Worm (Caenorhabditis elegans) whole organism, late embryonic: ENCODE measurements around the gene R02D5.7.

ENCODE experiments used
- C38D4.7 ChIP-seq: fragments of 200-800 bp; sonication (Bioruptor generic); optimal IDR thresholded peaks from 2 replicates; lab custom pipeline; 2018; ENCODE audit warnings: mild to moderate bottlenecking, missing genetic modification characterization, moderate library complexity, missing compliant biosample characterization
- K02D7.2 ChIP-seq: sonication (generic microtip); optimal IDR thresholded peaks from 2 replicates; lab custom pipeline; 2017; ENCODE audit warnings: mild to moderate bottlenecking, missing genetic modification characterization, missing compliant biosample characterization
- K09A11.1 ChIP-seq: sonication (generic microtip); optimal IDR thresholded peaks from 2 replicates; lab custom pipeline; 2017; ENCODE audit warnings: antibody characterized with exemption, mild to moderate bottlenecking, missing genetic modification characterization, missing compliant biosample characterization; ENCODE audit not compliant: insufficient read depth
- T23F11.4 ChIP-seq: fragments of 200-800 bp; sonication (Bioruptor generic); optimal IDR thresholded peaks from 2 replicates; lab custom pipeline; 2018; ENCODE audit warnings: mild to moderate bottlenecking, missing genetic modification characterization, missing compliant biosample characterization
- Y22D7AL.16 ChIP-seq: sonication (generic microtip); optimal IDR thresholded peaks from 2 replicates; lab custom pipeline; 2016; ENCODE audit warnings: missing genetic modification characterization, missing compliant biosample characterization
- ahr-1 ChIP-seq: sonication (generic microtip); optimal IDR thresholded peaks from 2 replicates; lab custom pipeline; 2016; ENCODE audit warnings: missing genetic modification characterization, missing compliant biosample characterization
- ama-1 ChIP-seq: fragments of 150-350 bp; optimal IDR thresholded peaks from 2 replicates; lab custom pipeline; 2014
- ceh-14 ChIP-seq: sonication (generic microtip); optimal IDR thresholded peaks from 2 replicates; lab custom pipeline; 2016; ENCODE audit warnings: missing genotype, missing genetic modification characterization, missing compliant biosample characterization
- ceh-18 ChIP-seq: sonication (generic microtip); optimal IDR thresholded peaks from 2 replicates; lab custom pipeline; 2016; ENCODE audit warnings: missing genetic modification characterization, missing compliant biosample characterization
- ceh-19 ChIP-seq: fragments of 200-800 bp; sonication (Bioruptor generic); optimal IDR thresholded peaks from 2 replicates; lab custom pipeline; 2018; ENCODE audit warnings: mild to moderate bottlenecking, missing genetic modification characterization, missing compliant biosample characterization
- ceh-22 ChIP-seq: sonication (generic microtip); optimal IDR thresholded peaks from 2 replicates; lab custom pipeline; 2017; ENCODE audit warnings: missing biosample characterization, missing genetic modification characterization
- ceh-24 ChIP-seq: sonication (generic microtip); optimal IDR thresholded peaks from 2 replicates; lab custom pipeline; 2016; ENCODE audit warnings: mild to moderate bottlenecking, missing genetic modification characterization, missing compliant biosample characterization
- ceh-30 ChIP-seq: fragments of 150-350 bp; optimal IDR thresholded peaks from 2 replicates; lab custom pipeline; 2014; ENCODE audit warnings: missing biosample characterization, missing genetic modification characterization
- ceh-34 ChIP-seq: sonication (generic microtip); optimal IDR thresholded peaks from 2 replicates; lab custom pipeline; 2016; ENCODE audit warnings: mild to moderate bottlenecking, missing genetic modification characterization, missing compliant biosample characterization
- ceh-48 ChIP-seq: sonication (generic microtip); optimal IDR thresholded peaks from 2 replicates; lab custom pipeline; 2016; ENCODE audit warnings: missing genetic modification characterization, inconsistent platforms, missing compliant biosample characterization
- ceh-9 ChIP-seq: sonication (generic microtip); optimal IDR thresholded peaks from 2 replicates; lab custom pipeline; 2016; ENCODE audit warnings: mild to moderate bottlenecking, missing genetic modification characterization, inconsistent platforms, missing compliant biosample characterization
- che-1 ChIP-seq: sonication (generic microtip); optimal IDR thresholded peaks from 2 replicates; lab custom pipeline; 2016; ENCODE audit warnings: mild to moderate bottlenecking, missing genetic modification characterization, missing compliant biosample characterization
- dve-1 ChIP-seq: sonication (generic microtip); optimal IDR thresholded peaks from 2 replicates; lab custom pipeline; 2017; ENCODE audit warnings: antibody characterized with exemption, mild to moderate bottlenecking, missing genetic modification characterization, missing compliant biosample characterization
- elt-2 ChIP-seq: sonication (generic microtip); optimal IDR thresholded peaks from 2 replicates; lab custom pipeline; 2016; ENCODE audit warnings: missing genetic modification reagents, missing genetic modification characterization, missing compliant biosample characterization
- fax-1 ChIP-seq: sonication (generic microtip); optimal IDR thresholded peaks from 2 replicates; lab custom pipeline; 2016; ENCODE audit warnings: missing genotype, missing genetic modification characterization, missing compliant biosample characterization
- fkh-10 ChIP-seq: fragments of 150-350 bp; optimal IDR thresholded peaks from 2 replicates; lab custom pipeline; 2014; ENCODE audit warnings: missing biosample characterization, missing genetic modification reagents, missing genetic modification characterization
- fkh-6 ChIP-seq: sonication (generic microtip); optimal IDR thresholded peaks from 2 replicates; lab custom pipeline; 2016; ENCODE audit warnings: missing genetic modification characterization, missing compliant biosample characterization
- gmeb-2 ChIP-seq: sonication (generic microtip); optimal IDR thresholded peaks from 2 replicates; lab custom pipeline; 2016; ENCODE audit warnings: missing genetic modification characterization, inconsistent platforms, missing compliant biosample characterization
- hlh-13 ChIP-seq: fragments of 200-800 bp; sonication (Bioruptor generic); optimal IDR thresholded peaks from 2 replicates; lab custom pipeline; 2018; ENCODE audit warnings: mild to moderate bottlenecking, missing genetic modification characterization, missing compliant biosample characterization
- hlh-15 ChIP-seq: sonication (generic microtip); optimal IDR thresholded peaks from 2 replicates; lab custom pipeline; 2016; ENCODE audit warnings: missing genetic modification characterization, missing compliant biosample characterization
- hlh-30 ChIP-seq: sonication (generic microtip); optimal IDR thresholded peaks from 2 replicates; lab custom pipeline; 2017; ENCODE audit warnings: antibody characterized with exemption, missing genetic modification characterization, missing compliant biosample characterization; ENCODE audit not compliant: insufficient read depth
- hlh-6 ChIP-seq: sonication (generic microtip); optimal IDR thresholded peaks from 2 replicates; lab custom pipeline; 2016; ENCODE audit warnings: missing genotype, missing genetic modification characterization, missing compliant biosample characterization
- hlh-8 ChIP-seq: sonication (generic microtip); optimal IDR thresholded peaks from 2 replicates; lab custom pipeline; 2016; ENCODE audit warnings: missing genotype, missing genetic modification characterization, missing compliant biosample characterization
- lim-6 ChIP-seq: sonication (generic microtip); optimal IDR thresholded peaks from 2 replicates; lab custom pipeline; 2016; ENCODE audit warnings: missing genetic modification characterization, missing compliant biosample characterization
- madf-2 ChIP-seq: sonication (generic microtip); optimal IDR thresholded peaks from 2 replicates; lab custom pipeline; 2017; ENCODE audit warnings: missing genetic modification characterization, missing compliant biosample characterization
- nhr-11 ChIP-seq: fragments of 150-350 bp; optimal IDR thresholded peaks from 2 replicates; lab custom pipeline; 2014; ENCODE audit warnings: missing biosample characterization, missing genetic modification characterization
- nhr-232 ChIP-seq: sonication (generic microtip); optimal IDR thresholded peaks from 2 replicates; lab custom pipeline; 2016; ENCODE audit warnings: missing genetic modification characterization, missing compliant biosample characterization
- npax-4 ChIP-seq: sonication (generic microtip); optimal IDR thresholded peaks from 2 replicates; lab custom pipeline; 2016; ENCODE audit warnings: missing genetic modification characterization, missing compliant biosample characterization
- pat-9 ChIP-seq: fragments of 200-800 bp; sonication (Bioruptor generic); optimal IDR thresholded peaks from 2 replicates; lab custom pipeline; 2018; ENCODE audit warnings: mild to moderate bottlenecking, missing genetic modification characterization, moderate library complexity, missing compliant biosample characterization
- pha-2 ChIP-seq: sonication (generic microtip); optimal IDR thresholded peaks from 2 replicates; lab custom pipeline; 2017; ENCODE audit warnings: mild to moderate bottlenecking, missing genetic modification characterization, missing compliant biosample characterization
- pqm-1 ChIP-seq: sonication (generic microtip); optimal IDR thresholded peaks from 2 replicates; lab custom pipeline; 2016; ENCODE audit warnings: missing genetic modification characterization, missing compliant biosample characterization
- sdc-2 ChIP-seq: sonication (generic microtip); optimal IDR thresholded peaks from 2 replicates; lab custom pipeline; 2016; ENCODE audit warnings: missing genotype, missing genetic modification characterization, missing compliant biosample characterization
- sox-4 ChIP-seq: sonication (generic microtip); optimal IDR thresholded peaks from 2 replicates; lab custom pipeline; 2017; ENCODE audit warnings: mild to moderate bottlenecking, missing genetic modification characterization, inconsistent platforms, missing compliant biosample characterization
- syd-9 ChIP-seq: sonication (generic microtip); optimal IDR thresholded peaks from 2 replicates; lab custom pipeline; 2016; ENCODE audit warnings: mild to moderate bottlenecking, missing genetic modification characterization, moderate library complexity, missing compliant biosample characterization
- tbx-2 ChIP-seq: sonication (generic microtip); optimal IDR thresholded peaks from 2 replicates; lab custom pipeline; 2016; ENCODE audit warnings: missing genetic modification characterization, missing compliant biosample characterization
- unc-3 ChIP-seq, 2 experiments: fragments of 200-800 bp in 1 of 2; sonication (Bioruptor generic) in 1 of 2; sonication (generic microtip) in 1 of 2; conservative IDR thresholded peaks in 1 of 2; optimal IDR thresholded peaks in 1 of 2; 2 replicates each; pipeline versions ENCODE4 v1.3.6 to Lab custom; 2016 to 2022; ENCODE audit warnings: missing compliant biosample characterization in 2 of 2, missing genetic modification characterization in 2 of 2, missing genetic modification reagents in 1 of 2
- unc-42 ChIP-seq: sonication (generic microtip); optimal IDR thresholded peaks from 2 replicates; lab custom pipeline; 2016; ENCODE audit warnings: missing genotype, missing genetic modification characterization, missing compliant biosample characterization
- zip-5 ChIP-seq: sonication (generic microtip); optimal IDR thresholded peaks from 2 replicates; lab custom pipeline; 2016; ENCODE audit warnings: missing genetic modification characterization, missing compliant biosample characterization
- ztf-16 ChIP-seq: sonication (generic microtip); optimal IDR thresholded peaks from 2 replicates; lab custom pipeline; 2017; ENCODE audit warnings: missing genetic modification characterization, missing compliant biosample characterization

R02D5.7 gene

DNA sequence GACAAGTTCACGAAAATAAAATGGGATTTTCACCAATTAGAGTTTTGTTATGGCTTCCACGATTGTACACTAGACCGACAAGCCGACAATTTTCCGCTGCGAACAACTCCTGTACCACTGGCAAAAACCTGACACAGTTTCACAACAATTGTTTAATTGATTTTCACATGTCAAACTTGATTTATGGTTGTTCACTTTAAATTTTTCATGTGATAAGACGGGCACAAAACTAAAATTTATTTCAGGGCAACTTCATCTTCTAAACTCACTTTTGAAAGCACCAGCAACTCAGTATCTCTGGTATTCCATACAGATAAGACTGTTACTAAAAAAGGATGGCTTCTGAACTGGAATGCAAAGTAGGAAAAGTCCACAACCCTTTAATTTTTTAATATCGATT, at the start of gene R02D5.7:
Gene R02D5.7, minus strand, starts transcription at position 101 of the 400 bp plus-strand sequence.
- TF ChIP-seq fkh-10 (GFP tag; lab: Kevin White, UChicago) = no peak
- TF ChIP-seq ceh-18 = no peak
- TF ChIP-seq lim-6 (tag; lab: Kevin White, UChicago) = no peak
- no peak for TF ChIP-seq hlh-15 (tag; lab: Kevin White, UChicago)
- TF ChIP-seq hlh-6 (tag; lab: Kevin White, UChicago) = no peak
- TF ChIP-seq pqm-1 (tag; lab: Kevin White, UChicago) = no peak
- no peak for TF ChIP-seq ceh-24 (tag; lab: Kevin White, UChicago)
- no peak for TF ChIP-seq hlh-8
- no peak for TF ChIP-seq ceh-9
- TF ChIP-seq elt-2 (tag; lab: Kevin White, UChicago) = no peak
- no peak for TF ChIP-seq fkh-6
- TF ChIP-seq fax-1 (tag; lab: Kevin White, UChicago) = no peak
- no peak for TF ChIP-seq ama-1 (lab: Kevin White, UChicago)
- no peak for TF ChIP-seq ahr-1
- TF ChIP-seq, all 69 proteins: peak for 0

DNA sequence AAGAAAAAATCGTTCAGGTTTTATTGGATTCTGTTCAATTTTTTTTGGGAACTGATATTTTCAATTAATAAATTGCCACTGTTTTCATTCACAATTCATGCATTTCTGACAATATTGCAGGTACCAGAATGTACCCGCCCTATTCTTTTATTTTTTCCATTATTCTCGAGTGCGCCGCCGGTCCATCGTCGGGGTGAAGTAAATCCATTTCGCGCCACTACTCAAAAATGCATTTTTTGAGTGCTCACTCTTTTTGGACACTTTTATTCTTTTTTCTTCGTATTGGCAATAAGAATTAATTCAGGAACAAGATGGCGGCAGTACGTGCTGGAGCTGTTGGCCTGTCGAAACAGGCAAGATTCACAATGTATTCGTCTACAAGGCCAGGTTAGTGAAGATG, 49.5 kb upstream of the R02D5.7 start, which contains the start of gene kcnl-4:
Gene kcnl-4, plus strand, starts transcription at position 301 of the 400 bp plus-strand sequence.
- no peak for TF ChIP-seq ceh-22
- TF ChIP-seq zip-5 = no peak
- TF ChIP-seq, all 69 proteins: peak for 0

DNA sequence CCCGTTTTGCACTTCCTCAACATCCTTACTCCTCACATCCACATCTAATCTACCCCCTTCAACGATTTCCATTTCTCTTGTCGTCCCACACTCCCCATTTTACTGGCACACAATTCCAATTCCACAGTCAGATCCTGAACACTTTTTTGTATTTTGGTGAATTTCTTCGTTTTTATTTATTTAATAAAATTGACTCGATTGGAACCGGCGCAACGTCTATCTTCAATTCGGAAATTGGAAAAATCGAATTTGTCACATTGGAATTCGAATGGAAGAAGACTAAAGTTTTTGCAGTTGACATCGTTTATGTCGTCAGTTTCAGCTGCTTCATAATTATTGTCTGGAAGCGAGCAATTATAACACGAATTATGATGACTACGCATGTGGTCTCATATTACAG, 45.9 kb upstream of the R02D5.7 start:
- TF ChIP-seq sox-4 (tag; lab: Kevin White, UChicago) (no peak), dve-1 (no peak), unc-42 (tag; lab: Kevin White, UChicago) (peak; percentile 65)

DNA sequence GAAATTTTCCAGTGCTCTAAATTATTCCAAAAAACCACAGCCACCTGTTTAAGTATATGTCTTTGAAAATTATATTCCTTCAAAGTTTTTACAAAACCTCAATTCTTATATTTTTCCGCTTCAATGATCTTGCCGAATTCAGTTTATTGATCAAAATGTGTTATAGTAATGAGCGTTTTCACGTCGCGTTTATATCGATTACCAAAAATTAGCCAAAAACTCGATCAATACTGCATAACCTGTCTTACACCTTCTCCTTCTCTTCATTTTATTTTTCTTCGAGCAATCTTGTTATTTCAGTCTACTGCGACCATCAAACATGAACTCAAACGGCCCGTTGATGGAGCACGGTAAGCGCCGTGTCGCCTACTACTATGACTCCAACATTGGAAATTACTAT, 43.8 kb upstream of the R02D5.7 start, which contains the start of gene hda-1:
Gene hda-1, plus strand, starts transcription at position 301 of the 400 bp plus-strand sequence.
- TF ChIP-seq ceh-19 (no peak), che-1 (no peak), sdc-2 (tag; lab: Kevin White, UChicago) (no peak), K02D7.2 (tag; lab: Kevin White, UChicago) (no peak), nhr-11 (no peak), ama-1 (lab: Kevin White, UChicago) (no peak), hlh-30 (tag; lab: Kevin White, UChicago) (no peak), madf-2 (tag; lab: Kevin White, UChicago) (no peak), ceh-30 (tag; lab: Kevin White, UChicago) (no peak), npax-4 (tag; lab: Kevin White, UChicago) (no peak), nhr-232 (tag; lab: Kevin White, UChicago) (no peak)

DNA sequence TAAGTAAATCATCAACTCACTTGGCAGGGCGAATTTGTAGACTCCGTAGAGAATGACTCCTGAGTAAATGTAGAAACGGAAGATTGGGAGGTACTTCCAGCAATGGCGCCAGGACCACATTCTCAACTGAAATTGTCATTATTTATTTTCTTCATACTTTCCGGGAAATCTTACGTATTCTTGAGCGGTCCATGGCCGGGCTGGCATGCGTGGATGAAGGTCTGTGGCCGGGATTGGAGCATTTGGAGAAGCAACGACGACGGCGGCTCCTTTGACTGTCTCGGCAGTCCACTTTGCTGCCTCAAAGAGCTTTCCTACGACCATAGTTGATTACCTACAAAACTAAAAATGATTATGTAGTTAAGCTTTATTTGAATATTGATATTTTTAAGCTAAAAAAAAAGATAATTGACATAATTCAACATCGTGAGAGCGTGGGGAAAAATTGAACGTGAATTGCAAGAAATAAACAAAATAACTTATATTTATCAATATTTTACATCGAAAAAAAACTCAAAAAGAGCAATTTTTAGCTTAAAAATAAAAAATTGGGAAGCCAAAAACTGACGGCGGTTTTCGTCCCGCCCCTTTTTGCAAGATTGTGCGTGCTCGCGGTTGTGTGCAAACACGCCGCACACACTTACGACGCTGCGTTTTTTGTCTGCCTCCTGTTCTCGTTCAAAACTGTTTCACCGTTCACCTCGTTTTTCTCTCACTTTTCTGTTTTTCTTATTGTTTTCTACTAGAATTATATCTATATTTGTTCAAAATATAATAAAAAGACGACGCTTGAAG, 42.7 kb upstream of the R02D5.7 start, which contains the start of gene ril-1:
Gene ril-1, minus strand, starts transcription at position 342 of the 795 bp plus-strand sequence.
- peak; percentile 23 for TF ChIP-seq sox-4 (tag; lab: Kevin White, UChicago)
- TF ChIP-seq unc-3 (GFP tag; conservative IDR thresholded peaks at IDR 0.05; lab: Robert Waterston, UW) = no peak
- peak; percentile 1 for TF ChIP-seq unc-3 (tag; optimal IDR thresholded peaks at IDR 0.05; lab: Kevin White, UChicago)
- TF ChIP-seq ceh-14 (tag; lab: Kevin White, UChicago) = peak; percentile 8
- TF ChIP-seq K09A11.1 (tag; lab: Kevin White, UChicago) = peak; percentile 69
- TF ChIP-seq C38D4.7 (GFP tag; lab: Kevin White, UChicago) = peak; percentile 33
- peak; percentile 35 for TF ChIP-seq tbx-2 (tag; lab: Kevin White, UChicago)
- TF ChIP-seq gmeb-2 = peak; percentile 34
- no peak for TF ChIP-seq hlh-30 (tag; lab: Kevin White, UChicago)
- no peak for TF ChIP-seq sdc-2 (tag; lab: Kevin White, UChicago)
- TF ChIP-seq ztf-16 (tag; lab: Kevin White, UChicago) = peak; percentile 62
- no peak for TF ChIP-seq ceh-48 (tag; lab: Kevin White, UChicago)
- peak; percentile 15 for TF ChIP-seq T23F11.4 (GFP tag; lab: Kevin White, UChicago)
- no peak for TF ChIP-seq Y22D7AL.16
- TF ChIP-seq ceh-34 (tag; lab: Kevin White, UChicago) = no peak
- TF ChIP-seq pat-9 = peak; percentile 18
- TF ChIP-seq fkh-10 (GFP tag; lab: Kevin White, UChicago) = no peak
- TF ChIP-seq hlh-13 (GFP tag; lab: Kevin White, UChicago) = no peak
- no peak for TF ChIP-seq hlh-6 (tag; lab: Kevin White, UChicago)
- TF ChIP-seq npax-4 (tag; lab: Kevin White, UChicago) = peak; percentile 7
- no peak for TF ChIP-seq pha-2 (tag; lab: Kevin White, UChicago)
- peak; percentile 12 for TF ChIP-seq fax-1 (tag; lab: Kevin White, UChicago)
- no peak for TF ChIP-seq syd-9 (tag; lab: Kevin White, UChicago)
